Worm (Caenorhabditis elegans) whole organism, L1 larva: ENCODE measurements around the gene F22F4.4.

Experiments
- C16A3.4 ChIP-seq: fragments of 150-350 bp; optimal IDR thresholded peaks from 2 replicates; lab custom pipeline; 2014; ENCODE audit warnings: missing biosample characterization, missing genetic modification characterization
- lin-15B ChIP-seq: fragments of 150-350 bp; sonication (generic microtip); optimal IDR thresholded peaks from 3 replicates; lab custom pipeline; 2014; ENCODE audit warnings: missing biosample characterization, missing genetic modification characterization

DNA sequence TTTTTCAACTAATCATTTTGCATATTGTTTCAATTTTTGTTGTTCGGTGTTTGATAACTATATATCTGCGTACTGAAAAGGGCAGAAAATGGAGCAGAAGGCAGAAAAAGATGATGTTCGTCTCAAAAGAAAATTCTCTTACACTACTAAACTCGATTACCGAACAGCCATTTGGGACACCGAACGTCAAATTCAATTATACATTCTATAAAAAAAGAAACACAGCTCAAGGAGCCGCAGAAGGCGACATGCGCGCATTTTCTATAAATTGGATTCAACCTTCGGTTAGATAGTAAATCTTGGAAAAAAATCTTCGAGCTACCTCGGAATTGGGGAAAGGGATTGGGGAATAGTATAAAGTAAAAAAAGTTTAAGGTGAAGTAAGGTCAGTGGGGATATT lies 18.1 kb downstream of the F22F4.4 start:
- TF ChIP-seq lin-15B (tag; lab: Kevin White, UChicago) (no peak), C16A3.4 (tag; lab: Kevin White, UChicago) (no peak)
